Worm (Caenorhabditis elegans) whole organism, mixed stage, embryonic: ENCODE results near the gene fig-1.

Experiments used
- blmp-1 ChIP-seq: fragments of 150-350 bp; optimal IDR thresholded peaks from 2 replicates; lab custom pipeline; 2014; ENCODE audit warnings: missing biosample characterization, missing genetic modification characterization
- ceh-39 ChIP-seq: fragments of 150-350 bp; optimal IDR thresholded peaks from 2 replicates; lab custom pipeline; 2014; ENCODE audit warnings: missing biosample characterization, missing genetic modification characterization
- ceh-43 ChIP-seq: fragments of 200-800 bp; sonication (Bioruptor generic); optimal IDR thresholded peaks from 2 replicates; lab custom pipeline; 2018; ENCODE audit warnings: mild to moderate bottlenecking, missing genetic modification characterization, moderate library complexity, missing compliant biosample characterization
- ceh-83 ChIP-seq: fragments of 200-800 bp; sonication (Bioruptor generic); optimal IDR thresholded peaks from 2 replicates; lab custom pipeline; 2018; ENCODE audit warnings: mild to moderate bottlenecking, missing genetic modification characterization, missing compliant biosample characterization
- ces-1 ChIP-seq: fragments of 150-350 bp; optimal IDR thresholded peaks from 2 replicates; lab custom pipeline; 2014; ENCODE audit warnings: missing biosample characterization, missing genetic modification reagents, missing genetic modification characterization
- cnd-1 ChIP-seq: fragments of 200-800 bp; sonication (Bioruptor generic); optimal IDR thresholded peaks from 2 replicates; lab custom pipeline; 2018; ENCODE audit warnings: mild to moderate bottlenecking, missing genetic modification characterization, missing compliant biosample characterization
- drap-1 ChIP-seq: fragments of 200-800 bp; sonication (Bioruptor generic); optimal IDR thresholded peaks from 3 replicates; lab custom pipeline; 2018; ENCODE audit warnings: mild to moderate bottlenecking, missing genetic modification characterization, missing compliant biosample characterization
- elt-3 ChIP-seq: fragments of 150-350 bp; optimal IDR thresholded peaks from 2 replicates; lab custom pipeline; 2014; ENCODE audit warnings: missing biosample characterization, missing genetic modification characterization
- flh-1 ChIP-seq: fragments of 200-800 bp; sonication (Bioruptor generic); optimal IDR thresholded peaks from 2 replicates; lab custom pipeline; 2018; ENCODE audit warnings: mild to moderate bottlenecking, missing genetic modification characterization, moderate library complexity, missing compliant biosample characterization
- ham-2 ChIP-seq: fragments of 200-800 bp; sonication (Bioruptor generic); optimal IDR thresholded peaks from 2 replicates; lab custom pipeline; 2018; ENCODE audit warnings: mild to moderate bottlenecking, missing genetic modification characterization, missing compliant biosample characterization
- lin-13 ChIP-seq: fragments of 150-350 bp; optimal IDR thresholded peaks from 2 replicates; lab custom pipeline; 2014; ENCODE audit warnings: missing biosample characterization, missing genetic modification characterization
- lin-32 ChIP-seq: fragments of 200-800 bp; sonication (Bioruptor generic); optimal IDR thresholded peaks from 2 replicates; lab custom pipeline; 2018; ENCODE audit warnings: mild to moderate bottlenecking, missing genetic modification characterization, missing compliant biosample characterization
- mls-2 ChIP-seq: sonication (generic microtip); optimal IDR thresholded peaks from 2 replicates; lab custom pipeline; 2016; ENCODE audit warnings: mild to moderate bottlenecking, missing genetic modification characterization, moderate library complexity, missing compliant biosample characterization
- nhr-12 ChIP-seq: fragments of 150-350 bp; optimal IDR thresholded peaks from 2 replicates; lab custom pipeline; 2014; ENCODE audit warnings: missing biosample characterization, missing genetic modification characterization
- nhr-2 ChIP-seq: fragments of 150-350 bp; optimal IDR thresholded peaks from 2 replicates; lab custom pipeline; 2014; ENCODE audit warnings: missing biosample characterization, missing genetic modification characterization
- nhr-237 ChIP-seq: fragments of 150-350 bp; optimal IDR thresholded peaks from 2 replicates; lab custom pipeline; 2014; ENCODE audit warnings: missing biosample characterization, missing genetic modification characterization
- nhr-28 ChIP-seq: fragments of 150-350 bp; optimal IDR thresholded peaks from 2 replicates; lab custom pipeline; 2014; ENCODE audit warnings: missing biosample characterization, missing genetic modification characterization
- nhr-76 ChIP-seq: sonication (generic microtip); optimal IDR thresholded peaks from 2 replicates; lab custom pipeline; 2017; ENCODE audit warnings: missing biosample characterization, missing genetic modification characterization
- pha-4 ChIP-seq: fragments of 150-350 bp; optimal IDR thresholded peaks from 2 replicates; lab custom pipeline; 2018; ENCODE audit warnings: missing biosample characterization, missing genetic modification reagents, missing genetic modification characterization
- sem-2 ChIP-seq: fragments of 200-800 bp; sonication (Bioruptor generic); optimal IDR thresholded peaks from 2 replicates; lab custom pipeline; 2018; ENCODE audit warnings: mild to moderate bottlenecking, missing genetic modification characterization, missing compliant biosample characterization
- tbx-8 ChIP-seq: fragments of 200-800 bp; sonication (Bioruptor generic); optimal IDR thresholded peaks from 2 replicates; lab custom pipeline; 2018; ENCODE audit warnings: mild to moderate bottlenecking, missing genetic modification characterization, moderate library complexity, missing compliant biosample characterization
- unc-120 ChIP-seq: sonication (generic microtip); optimal IDR thresholded peaks from 2 replicates; lab custom pipeline; 2017; ENCODE audit warnings: missing genetic modification characterization, missing compliant biosample characterization; ENCODE audit not compliant: poor library complexity, severe bottlenecking
- unc-39 ChIP-seq: fragments of 150-350 bp; optimal IDR thresholded peaks from 2 replicates; lab custom pipeline; 2014; ENCODE audit warnings: missing biosample characterization, missing genetic modification characterization
- unc-62 ChIP-seq: fragments of 150-350 bp; optimal IDR thresholded peaks from 2 replicates; lab custom pipeline; 2014; ENCODE audit warnings: missing biosample characterization, missing genetic modification reagents, missing genetic modification characterization
- ztf-11 ChIP-seq: fragments of 150-350 bp; optimal IDR thresholded peaks from 2 replicates; lab custom pipeline; 2014; ENCODE audit warnings: missing biosample characterization, missing genetic modification characterization

Gene fig-1

DNA sequence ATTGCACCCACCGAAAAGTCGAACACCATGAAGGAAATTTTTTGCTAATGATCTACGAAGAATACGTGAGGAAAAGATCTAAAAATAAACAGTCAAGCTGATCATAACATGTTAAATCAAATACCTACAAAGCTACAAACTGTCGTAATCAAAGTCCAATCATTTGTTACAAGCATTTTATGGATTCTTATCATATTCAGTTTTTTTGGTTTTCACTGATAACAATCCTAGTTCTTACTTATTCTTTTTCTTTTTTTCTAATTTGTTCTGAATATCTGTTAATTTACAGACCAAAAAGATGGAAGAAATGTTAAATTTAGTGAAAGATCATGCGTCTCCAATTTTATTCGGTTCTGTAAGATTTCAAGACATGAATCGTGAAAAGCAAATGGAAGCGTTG is 26.2 kb downstream of the fig-1 start, which contains the start of gene F17C11.6:
F17C11.6 (plus strand) TSS at position 290 of the 400 bp plus-strand sequence.
- TF ChIP-seq nhr-12 (tag; lab: Kevin White, UChicago) (no peak), elt-3 (tag; lab: Kevin White, UChicago) (no peak), ceh-39 (no peak), nhr-2 (no peak), nhr-76 (no peak), ceh-43 (GFP tag; lab: Kevin White, UChicago) (no peak), nhr-28 (tag; lab: Kevin White, UChicago) (no peak), nhr-237 (tag; lab: Kevin White, UChicago) (no peak), unc-39 (tag; lab: Kevin White, UChicago) (no peak), ztf-11 (tag; lab: Kevin White, UChicago) (no peak), ham-2 (no peak), ceh-83 (no peak), cnd-1 (no peak)
- TF ChIP-seq, all 35 proteins: peak for 0

DNA sequence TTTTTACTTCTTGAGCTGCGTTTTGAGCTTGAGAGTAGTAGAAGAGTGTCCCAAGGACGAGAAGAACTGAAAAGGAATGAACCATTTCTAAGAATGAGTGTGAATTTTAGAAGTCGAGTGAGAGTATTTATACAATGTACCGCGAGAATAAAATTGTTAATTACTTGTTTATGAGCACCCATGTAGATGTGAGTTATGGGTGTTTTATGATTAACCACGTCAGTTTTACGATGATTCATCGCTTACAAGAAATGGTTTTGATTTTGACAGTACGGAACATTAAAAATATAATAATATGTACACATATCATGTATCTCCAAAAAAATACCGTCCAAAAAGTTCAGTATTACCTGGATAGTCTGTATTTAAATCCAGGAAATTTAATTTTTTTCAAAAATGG is 26.7 kb downstream of the fig-1 start, which contains the start of gene clec-221:
clec-221 (minus strand) TSS at position 101 of the 400 bp plus-strand sequence.
- no peak for TF ChIP-seq sem-2 (GFP tag; lab: Kevin White, UChicago)
- TF ChIP-seq drap-1 (GFP tag; lab: Kevin White, UChicago) = no peak
- no peak for TF ChIP-seq blmp-1

DNA sequence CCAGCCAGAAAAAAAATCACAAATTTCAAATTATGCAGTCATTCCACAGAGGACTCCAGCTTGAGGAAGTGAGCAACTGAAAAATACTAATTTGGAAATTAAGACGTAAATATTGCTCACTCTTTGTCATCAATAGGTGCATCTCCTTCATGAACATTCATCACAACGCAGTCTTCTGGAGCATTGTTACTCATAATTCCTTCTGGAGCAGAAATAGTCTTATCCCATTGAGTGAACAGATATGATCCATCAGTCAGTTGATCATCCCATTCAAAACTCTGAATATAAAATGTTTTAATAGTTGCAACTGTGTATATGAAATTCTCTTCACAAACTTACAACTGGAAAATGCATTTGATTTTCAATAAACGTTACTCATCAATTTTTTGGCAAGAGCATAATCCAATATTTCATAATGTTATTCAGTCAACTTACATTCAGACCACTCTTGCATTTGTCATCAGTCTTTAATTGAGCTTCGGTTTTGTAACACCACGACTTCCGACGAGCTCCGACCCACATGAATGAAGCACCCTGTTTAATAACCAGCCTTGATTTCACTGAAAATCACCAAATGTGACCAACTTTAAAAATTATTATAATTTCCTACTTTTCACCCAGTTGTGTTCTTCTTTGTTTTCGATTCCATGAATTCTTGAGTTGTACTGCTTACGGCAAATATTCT is 27.4 kb downstream of the fig-1 start:
- TF ChIP-seq mls-2 (tag; lab: Kevin White, UChicago) (no peak), nhr-12 (tag; lab: Kevin White, UChicago) (no peak), unc-62 (GFP tag; lab: Kevin White, UChicago) (no peak), unc-39 (tag; lab: Kevin White, UChicago) (no peak), nhr-28 (tag; lab: Kevin White, UChicago) (no peak), drap-1 (GFP tag; lab: Kevin White, UChicago) (no peak)

DNA sequence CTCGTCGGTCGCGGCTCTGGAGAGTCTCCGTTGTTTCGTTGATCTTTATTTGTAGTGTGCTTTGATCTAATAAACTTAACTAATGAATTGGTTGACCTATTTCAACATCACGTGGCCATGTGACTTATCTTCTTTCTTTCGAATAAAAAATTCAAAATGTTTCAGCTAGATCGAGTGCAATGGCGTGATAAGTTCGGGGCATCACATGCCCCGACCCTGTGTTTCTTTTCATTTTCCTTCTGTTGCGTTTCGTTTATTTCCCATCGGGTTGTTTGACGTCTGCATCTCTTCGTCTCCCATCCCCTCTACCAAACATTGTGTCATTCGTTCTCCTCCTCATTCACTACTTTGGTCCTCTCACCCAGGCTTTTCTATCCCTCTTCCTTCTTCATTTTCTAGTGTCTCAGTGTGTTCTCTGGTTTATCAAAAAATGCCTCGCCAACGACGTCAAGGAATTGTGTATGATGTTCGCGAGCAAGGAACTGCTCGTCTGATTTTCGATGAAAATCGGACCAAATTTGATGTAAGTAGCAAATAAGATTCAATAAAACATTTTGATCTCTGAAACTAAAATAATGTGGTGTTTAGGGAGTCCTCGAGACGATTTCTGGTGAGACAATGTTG is 29.2 kb downstream of the fig-1 start, which contains the start of gene F17C11.4:
F17C11.4 (plus strand) TSS at position 206 of the 624 bp plus-strand sequence.
- peak; percentile 14 for TF ChIP-seq unc-120 (tag; lab: Kevin White, UChicago)
- TF ChIP-seq ces-1 = peak; percentile 6
- no peak for TF ChIP-seq blmp-1

DNA sequence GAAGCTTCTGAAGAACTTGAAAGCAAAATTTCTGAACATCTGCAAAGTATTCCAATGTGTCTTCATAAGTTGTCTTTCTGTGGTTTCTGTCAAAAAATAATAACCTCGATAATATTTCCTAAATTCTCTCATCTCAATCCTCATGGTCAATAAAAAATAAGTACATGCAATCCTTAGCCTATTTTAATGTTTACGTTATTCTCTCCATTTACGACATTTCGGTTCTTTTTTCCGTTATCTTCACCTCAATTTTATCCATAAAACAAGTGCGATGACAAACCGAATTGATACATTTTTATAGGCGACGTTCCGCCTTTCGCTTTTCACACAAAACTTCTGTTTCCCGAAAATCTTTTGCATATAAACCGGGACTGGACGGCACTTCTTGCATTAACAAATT is 31.5 kb downstream of the fig-1 start, which contains the start of gene col-153:
col-153 (plus strand) TSS at position 301 of the 400 bp plus-strand sequence.
- TF ChIP-seq elt-3 (tag; lab: Kevin White, UChicago) = no peak
- no peak for TF ChIP-seq ceh-39
- TF ChIP-seq flh-1 (GFP tag; lab: Kevin White, UChicago) = no peak
- TF ChIP-seq lin-13 (tag; lab: Kevin White, UChicago) = no peak
- no peak for TF ChIP-seq cnd-1
- TF ChIP-seq tbx-8 (GFP tag; lab: Kevin White, UChicago) = no peak
- no peak for TF ChIP-seq nhr-2
- TF ChIP-seq nhr-76 = no peak
- no peak for TF ChIP-seq sem-2 (GFP tag; lab: Kevin White, UChicago)
- TF ChIP-seq unc-120 (tag; lab: Kevin White, UChicago) = no peak
- TF ChIP-seq mls-2 (tag; lab: Kevin White, UChicago) = no peak
- no peak for TF ChIP-seq ceh-83
- no peak for TF ChIP-seq ces-1
- TF ChIP-seq unc-62 (GFP tag; lab: Kevin White, UChicago) = no peak
- no peak for TF ChIP-seq nhr-12 (tag; lab: Kevin White, UChicago)
- no peak for TF ChIP-seq nhr-237 (tag; lab: Kevin White, UChicago)

DNA sequence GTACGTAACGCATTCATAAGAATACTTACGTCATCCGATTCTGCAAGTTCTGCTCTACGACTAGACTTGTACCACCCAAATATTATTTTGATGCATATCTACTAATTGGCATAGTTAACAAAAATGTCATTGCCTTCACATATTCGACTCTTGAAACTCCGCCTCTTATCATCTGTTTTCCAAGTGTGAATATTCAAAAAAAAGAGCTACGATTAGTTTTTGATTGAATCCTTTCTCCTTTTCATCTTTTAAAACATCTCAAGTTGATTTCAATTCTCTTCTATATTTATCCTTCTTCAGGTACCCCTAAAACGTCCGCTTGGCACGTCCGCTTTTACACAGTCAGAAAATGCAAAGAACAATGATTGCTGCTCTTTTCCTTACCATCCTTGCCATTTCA is 33.1 kb downstream of the fig-1 start, which contains the start of gene F17C11.2:
F17C11.2 (plus strand) TSS at position 301 of the 400 bp plus-strand sequence.
- TF ChIP-seq elt-3 (tag; lab: Kevin White, UChicago) (no peak), nhr-12 (tag; lab: Kevin White, UChicago) (no peak), ztf-11 (tag; lab: Kevin White, UChicago) (no peak)

DNA sequence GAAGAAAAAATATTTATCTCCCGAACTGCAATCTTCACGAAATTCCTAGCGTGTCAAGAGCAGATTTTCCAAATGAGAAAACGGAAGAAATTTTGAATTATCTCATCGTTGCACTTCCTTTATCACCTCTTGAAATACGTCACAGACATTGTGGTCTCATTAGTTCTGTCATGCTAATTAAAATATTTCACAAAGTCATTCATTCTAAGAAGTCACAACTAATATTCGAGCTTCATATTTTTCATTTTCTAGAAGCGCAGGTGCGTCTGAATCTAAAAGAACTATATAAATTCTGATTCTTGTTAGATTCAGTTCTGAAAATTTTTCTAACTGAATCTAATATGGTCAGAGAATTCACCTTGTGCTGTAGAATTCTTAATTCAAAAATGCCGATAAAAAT is 33.8 kb downstream of the fig-1 start:
- no peak for TF ChIP-seq ham-2
- no peak for TF ChIP-seq pha-4 (tag; lab: Kevin White, UChicago)
- TF ChIP-seq unc-120 (tag; lab: Kevin White, UChicago) = no peak
- no peak for TF ChIP-seq lin-32 (GFP tag; lab: Kevin White, UChicago)
